Fruit fly (Drosophila melanogaster) whole organism, pupa: ENCODE measurements around the gene CG32832.

Experiments
- CG13204 ChIP-seq: fragments of 200-800 bp; sonication (Bioruptor generic); optimal IDR thresholded peaks from 2 replicates; lab custom pipeline; 2018; ENCODE audit warnings: missing biosample characterization, mild to moderate bottlenecking, missing genetic modification characterization, moderate library complexity
- CG14655 ChIP-seq: fragments of 200-800 bp; sonication (Bioruptor generic); optimal IDR thresholded peaks from 3 replicates; lab custom pipeline; 2017; ENCODE audit warnings: mild to moderate bottlenecking, missing biosample characterization, missing genetic modification reagents, missing genetic modification characterization
- CG32121 ChIP-seq: fragments of 200-800 bp; sonication (Bioruptor generic); IDR thresholded peaks from 2 replicates; pipeline ENCODE4 v1.3.6; 2022; ENCODE audit warnings: missing biosample characterization, missing genetic modification characterization
- CG8159 ChIP-seq: fragments of 200-800 bp; sonication (Bioruptor generic); optimal IDR thresholded peaks from 3 replicates; lab custom pipeline; 2018; ENCODE audit warnings: missing biosample characterization, mild to moderate bottlenecking, missing genetic modification characterization, moderate library complexity
- CG8301 ChIP-seq: fragments of 200-800 bp; sonication (Bioruptor generic); optimal IDR thresholded peaks from 2 replicates; lab custom pipeline; 2018; ENCODE audit warnings: missing biosample characterization, mild to moderate bottlenecking, missing genetic modification characterization
- EcR ChIP-seq: fragments of 200-800 bp; sonication (Bioruptor generic); optimal IDR thresholded peaks from 3 replicates; lab custom pipeline; 2019; ENCODE audit warnings: missing biosample characterization, missing genetic modification characterization, mild to moderate bottlenecking, moderate library complexity, missing genetic modification reagents
- Ets98B ChIP-seq: fragments of 200-800 bp; sonication (Bioruptor generic); IDR thresholded peaks from 2 replicates; pipeline ENCODE4 v1.3.6; 2022; ENCODE audit warnings: missing biosample characterization, missing genetic modification characterization
- Pif1A ChIP-seq: fragments of 200-800 bp; sonication (Bioruptor generic); optimal IDR thresholded peaks from 3 replicates; lab custom pipeline; 2016; ENCODE audit warnings: missing biosample characterization, missing genetic modification characterization
- Pif1B ChIP-seq: fragments of 200-800 bp; sonication (Bioruptor generic); optimal IDR thresholded peaks from 3 replicates; lab custom pipeline; 2016; ENCODE audit warnings: missing biosample characterization, missing genetic modification characterization
- Snoo ChIP-seq: fragments of 200-800 bp; sonication (Bioruptor generic); optimal IDR thresholded peaks from 3 replicates; lab custom pipeline; 2017; ENCODE audit warnings: missing biosample characterization, mild to moderate bottlenecking, missing genetic modification characterization, inconsistent platforms
- fd96Ca ChIP-seq: fragments of 200-800 bp; sonication (Bioruptor generic); IDR thresholded peaks from 3 replicates; pipeline ENCODE4 v1.3.6; 2022; ENCODE audit warnings: missing biosample characterization, missing genetic modification characterization
- gl ChIP-seq: fragments of 200-800 bp; sonication (Bioruptor generic); optimal IDR thresholded peaks from 2 replicates; lab custom pipeline; 2018; ENCODE audit warnings: missing biosample characterization, mild to moderate bottlenecking, missing genetic modification characterization
- rn ChIP-seq: fragments of 200-800 bp; sonication (Bioruptor generic); IDR thresholded peaks from 2 replicates; pipeline ENCODE4 v1.3.6; 2022; ENCODE audit warnings: missing biosample characterization, missing genetic modification characterization

DNA sequence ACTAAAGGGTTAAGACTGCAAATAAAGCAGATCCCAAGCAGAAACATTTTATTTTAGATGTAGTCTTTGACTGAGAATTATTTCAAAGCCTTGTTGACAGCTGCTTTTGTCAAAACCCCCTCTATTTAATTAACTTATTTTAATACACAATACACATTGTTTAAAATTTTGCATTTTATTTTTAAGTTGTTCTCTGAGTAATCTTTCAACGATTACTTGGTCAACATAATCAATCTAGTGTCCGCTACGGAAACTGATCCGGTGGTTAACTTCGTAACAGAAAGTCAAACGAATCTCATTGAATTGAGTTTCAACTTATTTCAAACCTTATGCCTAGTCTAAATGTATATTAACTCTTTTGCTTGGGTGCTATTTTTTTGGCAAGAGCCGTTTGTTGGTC is 21.3 kb upstream of the CG32832 start, which contains the start of gene CG31805:
- TF ChIP-seq CG32121 (GFP tag; lab: Robert Waterston, UW): no peak
- no peak for TF ChIP-seq Pif1B (GFP tag; lab: Kevin White, UChicago)
- TF ChIP-seq EcR (GFP tag; lab: Kevin White, UChicago): no peak
- TF ChIP-seq rn (GFP tag; lab: Robert Waterston, UW): no peak
- no peak for TF ChIP-seq gl
- TF ChIP-seq Pif1A (GFP tag; lab: Kevin White, UChicago): no peak
- TF ChIP-seq CG13204: no peak
- TF ChIP-seq CG8159 (tag; lab: Kevin White, UChicago): no peak
- no peak for TF ChIP-seq CG8301 (tag; lab: Kevin White, UChicago)
- TF ChIP-seq fd96Ca: no peak
- no peak for TF ChIP-seq Snoo
- TF ChIP-seq CG14655 (GFP tag; lab: Kevin White, UChicago): no peak
- no peak for TF ChIP-seq Ets98B
